3 worm cellular contexts compared by ENCODE assay signal in the genomic region with DNA sequence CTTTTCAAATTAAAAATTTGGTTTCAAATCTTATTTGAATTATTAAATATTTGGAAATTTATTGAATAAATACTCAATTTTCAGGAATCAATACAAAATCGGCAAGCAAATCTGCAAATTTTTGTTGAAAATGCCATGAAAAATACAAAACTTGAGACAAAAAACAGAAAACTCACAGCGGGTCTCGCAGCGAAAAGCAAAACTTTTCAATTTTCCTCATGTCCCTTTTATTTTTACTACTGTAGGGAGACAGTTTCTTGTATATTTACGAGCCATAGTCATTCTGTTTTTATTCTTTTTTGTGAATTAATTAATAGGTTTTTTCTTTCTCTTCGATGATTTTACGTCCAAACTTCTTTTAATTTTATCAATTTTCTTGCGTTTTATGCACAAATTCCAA.
A peak's percentile ranks its signal among the peaks of the same experiment; 100 is the strongest.
TF ChIP-seq lines count a peak whose summit lies in the region.

No protein-coding gene starts in this region.

TF ChIP-seq in whole organism, L4 larva, 104 proteins besides CTCF, POLR2A, EP300 and RAD21:
- TF ChIP-seq dmd-8 (GFP tag; IDR thresholded peaks at IDR 0.05; lab: Robert Waterston, UW) (no peak), R02D3.7 (tag; optimal IDR thresholded peaks at IDR 0.05; lab: Kevin White, UChicago) (peak; percentile 12), F49E8.2 (tag; optimal IDR thresholded peaks at IDR 0.05; lab: Kevin White, UChicago; ENCODE audit: borderline replicate concordance) (peak; percentile 27), Y48G9A.11 (GFP tag; IDR thresholded peaks at IDR 0.05; lab: Robert Waterston, UW) (peak; percentile 54; the same call in 1 of the 2 replicates), spr-1 (tag; optimal IDR thresholded peaks at IDR 0.05; lab: Kevin White, UChicago) (no peak), unc-130 (GFP tag; optimal IDR thresholded peaks at IDR 0.05; lab: Kevin White, UChicago) (no peak), lin-38 (GFP tag; IDR thresholded peaks at IDR 0.05; lab: Robert Waterston, UW) (peak; percentile 21; the same call in 1 of the 2 replicates), arid-1 (GFP tag; conservative IDR thresholded peaks at IDR 0.05; lab: Robert Waterston, UW) (no peak)

TF ChIP-seq in whole organism, mixed stage, embryonic, 35 proteins besides CTCF, POLR2A, EP300 and RAD21:
- TF ChIP-seq nhr-76 (tag; optimal IDR thresholded peaks at IDR 0.05; lab: Kevin White, UChicago) (no peak), ceh-83 (GFP tag; optimal IDR thresholded peaks at IDR 0.05; lab: Kevin White, UChicago) (peak; percentile 41), drap-1 (GFP tag; optimal IDR thresholded peaks at IDR 0.05; lab: Kevin White, UChicago) (no peak)

TF ChIP-seq in whole organism, young adult, 124 proteins besides CTCF, POLR2A, EP300 and RAD21:
- TF ChIP-seq snpc-1.3 (tag; optimal IDR thresholded peaks at IDR 0.05; lab: Kevin White, UChicago; ENCODE audit: insufficient read depth) = peak; percentile 42
- peak; percentile 92 for TF ChIP-seq F33H1.4 (GFP tag; IDR thresholded peaks at IDR 0.05; lab: Robert Waterston, UW)
- peak; percentile 94 for TF ChIP-seq lsl-1 (GFP tag; optimal IDR thresholded peaks at IDR 0.05; lab: Kevin White, UChicago)
- peak; percentile 61 for TF ChIP-seq snpc-3.4 (tag; optimal IDR thresholded peaks at IDR 0.05; lab: Kevin White, UChicago)
- TF ChIP-seq xnd-1 (tag; optimal IDR thresholded peaks at IDR 0.05; lab: Kevin White, UChicago) = peak; percentile 87
- TF ChIP-seq madf-8 (GFP tag; conservative IDR thresholded peaks at IDR 0.05; lab: Robert Waterston, UW) = peak; percentile 73
- TF ChIP-seq madf-6 (GFP tag; IDR thresholded peaks at IDR 0.05; lab: Robert Waterston, UW) = peak; percentile 92
- peak; percentile 71 for TF ChIP-seq ceh-91 (GFP tag; IDR thresholded peaks at IDR 0.05; lab: Robert Waterston, UW)
- TF ChIP-seq F22D6.2 (tag; optimal IDR thresholded peaks at IDR 0.05; lab: Kevin White, UChicago) = no peak
- TF ChIP-seq die-1 (tag; optimal IDR thresholded peaks at IDR 0.05; lab: Kevin White, UChicago) = no peak
